Fruit fly (Drosophila melanogaster) whole organism, pupa: ENCODE data around the gene Drp1.

Source experiments
- CG12605 ChIP-seq: fragments of 200-800 bp; sonication (Bioruptor generic); IDR thresholded peaks from 2 replicates; pipeline ENCODE4 v1.3.6; 2022; ENCODE audit warnings: missing biosample characterization, missing genetic modification characterization
- CG13204 ChIP-seq: fragments of 200-800 bp; sonication (Bioruptor generic); optimal IDR thresholded peaks from 2 replicates; lab custom pipeline; 2018; ENCODE audit warnings: missing biosample characterization, mild to moderate bottlenecking, missing genetic modification characterization, moderate library complexity
- CG15710 ChIP-seq: fragments of 200-800 bp; sonication (Bioruptor generic); optimal IDR thresholded peaks from 2 replicates; lab custom pipeline; 2018; ENCODE audit warnings: missing biosample characterization, mild to moderate bottlenecking, missing genetic modification characterization, moderate library complexity
- CG32121 ChIP-seq: fragments of 200-800 bp; sonication (Bioruptor generic); IDR thresholded peaks from 2 replicates; pipeline ENCODE4 v1.3.6; 2022; ENCODE audit warnings: missing biosample characterization, missing genetic modification characterization
- CG8159 ChIP-seq: fragments of 200-800 bp; sonication (Bioruptor generic); optimal IDR thresholded peaks from 3 replicates; lab custom pipeline; 2018; ENCODE audit warnings: missing biosample characterization, mild to moderate bottlenecking, missing genetic modification characterization, moderate library complexity
- CG9948 ChIP-seq: fragments of 200-800 bp; sonication (Bioruptor generic); optimal IDR thresholded peaks from 2 replicates; lab custom pipeline; 2018; ENCODE audit warnings: missing biosample characterization, mild to moderate bottlenecking, missing genetic modification characterization, moderate library complexity
- EcR ChIP-seq: fragments of 200-800 bp; sonication (Bioruptor generic); optimal IDR thresholded peaks from 3 replicates; lab custom pipeline; 2019; ENCODE audit warnings: missing biosample characterization, missing genetic modification characterization, mild to moderate bottlenecking, moderate library complexity, missing genetic modification reagents
- fd96Ca ChIP-seq: fragments of 200-800 bp; sonication (Bioruptor generic); IDR thresholded peaks from 3 replicates; pipeline ENCODE4 v1.3.6; 2022; ENCODE audit warnings: missing biosample characterization, missing genetic modification characterization

- TF ChIP-seq CG32121 (GFP tag; lab: Robert Waterston, UW), result no peak
- TF ChIP-seq CG9948, result no peak
- TF ChIP-seq EcR (GFP tag; lab: Kevin White, UChicago), result no peak
- TF ChIP-seq CG15710 (tag; lab: Kevin White, UChicago), result no peak
- no peak for TF ChIP-seq fd96Ca (GFP tag; lab: Robert Waterston, UW)
- TF ChIP-seq CG8159 (tag; lab: Kevin White, UChicago), result no peak
- TF ChIP-seq CG13204 (GFP tag; lab: Kevin White, UChicago), result no peak
- no peak for TF ChIP-seq CG12605
Measured at dm6 chr2L:2564758-2565157, 20.5 kb downstream of the Drp1 start, which contains the start of gene Cyp309a1.
